Worm (Caenorhabditis elegans) whole organism, L4/young adult: ENCODE results near the gene tbc-13.

Experiments used
- W03F9.2 ChIP-seq: fragments of 150-350 bp; optimal IDR thresholded peaks from 2 replicates; lab custom pipeline; 2014; ENCODE audit warnings: missing biosample characterization, missing genetic modification characterization
- him-1 ChIP-seq: sonication (generic microtip); optimal IDR thresholded peaks from 2 replicates; lab custom pipeline; 2016; ENCODE audit warnings: missing genotype, missing genetic modification reagents, missing genetic modification characterization, missing compliant biosample characterization

ce11 chrX:12436486-12436885, 48.4 kb upstream of the tbc-13 start:
- TF ChIP-seq W03F9.2 (tag; lab: Kevin White, UChicago) (no peak), him-1 (no peak)
